Fruit fly (Drosophila melanogaster): Measurements from ENCODE around the gene Arglu1.

The Arglu1 gene

dm6 chr2L:9893183-9893582 lies 44.8 kb downstream of the Arglu1 start, which contains the start of gene mtDNA-helicase:
TSS of gene mtDNA-helicase (minus strand) at chr2L:9893446.
- TF ChIP-seq Dll (GFP tag; IDR thresholded peaks at IDR 0.05; ENCODE audit: partially characterized antibody) (peak; percentile 72; the same call in 3 of the 4 replicates), sna (GFP tag; IDR thresholded peaks at IDR 0.05; ENCODE audit: partially characterized antibody) (peak; percentile 61; the same call in 1 of the 2 replicates), CG16813 (GFP tag; IDR thresholded peaks at IDR 0.05; ENCODE audit: partially characterized antibody) (peak; percentile 38; the same call in 1 of the 3 replicates), CG12391 (tag; optimal IDR thresholded peaks at IDR 0.05) (peak; percentile 5), PHDP (tag; optimal IDR thresholded peaks at IDR 0.05) (no peak), knrl (GFP tag; IDR thresholded peaks at IDR 0.05; ENCODE audit: partially characterized antibody) (peak; percentile 41; the same call in 2 of the 3 replicates), Neu2 (GFP tag; optimal IDR thresholded peaks at IDR 0.05; ENCODE audit: borderline replicate concordance) (no peak), Mrtf (GFP tag; IDR thresholded peaks at IDR 0.05) (no peak), amos (GFP tag; IDR thresholded peaks at IDR 0.05; ENCODE audit: partially characterized antibody) (peak; percentile 33; the same call in 1 of the 2 replicates), CG17186 (GFP tag; optimal IDR thresholded peaks at IDR 0.05) (peak; percentile 31), CG8290 (GFP tag; optimal IDR thresholded peaks at IDR 0.05) (no peak), CG8290 (tag; optimal IDR thresholded peaks at IDR 0.05) (peak in 1 of 2 experiments; percentile 4), hkb (optimal IDR thresholded peaks at IDR 0.05) (no peak), hkb (GFP tag; IDR thresholded peaks at IDR 0.05) (peak; percentile 35; the same call in 1 of the 2 replicates), CG4730 (GFP tag; IDR thresholded peaks at IDR 0.05) (no peak), unc-4 (GFP tag; IDR thresholded peaks at IDR 0.05; ENCODE audit: partially characterized antibody) (peak; percentile 56; the same call in 1 of the 2 replicates), Myb (GFP tag; optimal IDR thresholded peaks at IDR 0.05) (peak; percentile 37), zfh1 (GFP tag; IDR thresholded peaks at IDR 0.05) (no peak), Ets97D (GFP tag; optimal IDR thresholded peaks at IDR 0.05) (no peak), eve (GFP tag; optimal IDR thresholded peaks at IDR 0.05) (no peak), HmgZ (tag; optimal IDR thresholded peaks at IDR 0.05) (peak; percentile 41), Max (GFP tag; optimal IDR thresholded peaks at IDR 0.05) (peak; percentile 18), CG3281 (GFP tag; optimal IDR thresholded peaks at IDR 0.05) (no peak), Scr (GFP tag; IDR thresholded peaks at IDR 0.05; ENCODE audit: partially characterized antibody) (peak; percentile 62), pzg (GFP tag; optimal IDR thresholded peaks at IDR 0.05) (peak; percentile 36), BEAF-32 (GFP tag; optimal IDR thresholded peaks at IDR 0.05) (peak; percentile 58), Opbp (GFP tag; IDR thresholded peaks at IDR 0.05; ENCODE audit: partially characterized antibody) (peak; percentile 57; the same call in 1 of the 3 replicates), Bgb (GFP tag; IDR thresholded peaks at IDR 0.05; ENCODE audit: partially characterized antibody) (peak; percentile 57), YL-1 (GFP tag; optimal IDR thresholded peaks at IDR 0.05) (peak; percentile 37), ash1 (GFP tag; optimal IDR thresholded peaks at IDR 0.05) (no peak), cad (GFP tag; optimal IDR thresholded peaks at IDR 0.05) (no peak), CG1603 (tag; optimal IDR thresholded peaks at IDR 0.05) (peak; percentile 37), sd (tag; optimal IDR thresholded peaks at IDR 0.05) (peak; percentile 79), hbn (GFP tag; IDR thresholded peaks at IDR 0.05; ENCODE audit: partially characterized antibody) (peak; percentile 51; the same call in 1 of the 2 replicates), CG15073 (GFP tag; optimal IDR thresholded peaks at IDR 0.05) (no peak), HLH4C (GFP tag; IDR thresholded peaks at IDR 0.05; ENCODE audit: partially characterized antibody) (peak; percentile 59), Dref (GFP tag; IDR thresholded peaks at IDR 0.05) (peak; percentile 72), gfzf (GFP tag; optimal IDR thresholded peaks at IDR 0.05) (peak; percentile 1), CHES-1-like (GFP tag; optimal IDR thresholded peaks at IDR 0.05) (peak; percentile 6), tna (GFP tag; IDR thresholded peaks at IDR 0.05; ENCODE audit: partially characterized antibody) (peak; percentile 51), sens (GFP tag) (peak; percentile 73), crp (GFP tag; optimal IDR thresholded peaks at IDR 0.05) (peak in 1 of 2 experiments; percentile 34), CG34376 (GFP tag; optimal IDR thresholded peaks at IDR 0.05) (peak; percentile 16), CG34224 (GFP tag; IDR thresholded peaks at IDR 0.05; ENCODE audit: partially characterized antibody) (peak; percentile 54; the same call in 2 of the 3 replicates), bbx (GFP tag; IDR thresholded peaks at IDR 0.05; ENCODE audit: partially characterized antibody) (peak; percentile 60; the same call in 1 of the 2 replicates), jing (GFP tag; optimal IDR thresholded peaks at IDR 0.05) (no peak), CG2116 (GFP tag; optimal IDR thresholded peaks at IDR 0.05) (peak; percentile 94), CG14860 (GFP tag; IDR thresholded peaks at IDR 0.05; ENCODE audit: partially characterized antibody) (peak; percentile 42; the same call in 2 of the 3 replicates)
